Fruit fly (Drosophila melanogaster) ovary, adult (tissue): ENCODE data around the gene CG33489.

Experiments
- CG17801 ChIP-seq: fragments of 200-800 bp; optimal IDR thresholded peaks from 2 replicates; lab custom pipeline; 2019; ENCODE audit warnings: missing biosample characterization, mild to moderate bottlenecking, missing genetic modification characterization, moderate library complexity; ENCODE audit not compliant: partially characterized antibody

The CG33489 gene

DNA sequence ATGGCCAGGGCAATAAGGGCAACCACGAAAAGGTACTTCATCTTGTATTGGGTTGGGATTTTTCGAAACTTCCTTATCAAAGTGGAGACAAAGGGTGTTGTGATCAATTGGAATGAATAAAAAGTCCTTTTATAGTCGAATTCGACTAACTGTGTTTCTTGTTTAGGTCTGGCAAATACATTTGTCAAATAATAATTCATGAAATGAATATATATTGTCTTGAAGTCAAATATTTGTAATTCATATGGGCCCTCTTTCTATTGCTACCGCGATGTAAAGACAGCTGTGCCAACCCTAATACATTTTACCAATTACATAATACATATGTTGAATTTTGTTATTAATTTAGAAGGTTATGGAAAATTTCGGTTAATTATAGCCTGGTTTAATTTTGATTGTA lies 551 bp upstream of the CG33489 start, which contains the start of gene CG33271:
CG33271 (minus strand) TSS at position 101 of the 400 bp plus-strand sequence.
- no peak for TF ChIP-seq CG17801 (GFP tag; lab: Kevin White, UChicago)

DNA sequence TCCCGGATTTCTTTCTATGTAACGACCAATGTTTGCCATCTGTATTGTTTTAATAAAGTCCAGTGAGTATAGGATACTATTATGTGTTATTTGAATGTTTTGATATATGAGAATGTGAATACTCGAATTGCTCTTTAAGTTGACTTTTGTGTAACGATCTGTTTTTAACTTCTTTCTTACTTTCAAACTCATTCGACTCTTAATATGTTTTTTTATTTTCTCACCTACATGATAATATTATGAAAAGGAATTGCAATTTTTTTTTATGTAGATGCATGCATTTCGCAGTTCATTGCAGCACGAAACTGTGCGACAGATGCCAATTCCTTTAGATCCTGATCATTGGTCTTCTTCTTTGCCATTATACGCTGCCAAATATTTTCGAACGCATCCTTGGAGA lies 2.3 kb downstream of the CG33489 start, which contains the start of gene CG33490:
CG33490 (minus strand) TSS at position 101 of the 400 bp plus-strand sequence.
- TF ChIP-seq CG17801 (GFP tag; lab: Kevin White, UChicago): no peak

DNA sequence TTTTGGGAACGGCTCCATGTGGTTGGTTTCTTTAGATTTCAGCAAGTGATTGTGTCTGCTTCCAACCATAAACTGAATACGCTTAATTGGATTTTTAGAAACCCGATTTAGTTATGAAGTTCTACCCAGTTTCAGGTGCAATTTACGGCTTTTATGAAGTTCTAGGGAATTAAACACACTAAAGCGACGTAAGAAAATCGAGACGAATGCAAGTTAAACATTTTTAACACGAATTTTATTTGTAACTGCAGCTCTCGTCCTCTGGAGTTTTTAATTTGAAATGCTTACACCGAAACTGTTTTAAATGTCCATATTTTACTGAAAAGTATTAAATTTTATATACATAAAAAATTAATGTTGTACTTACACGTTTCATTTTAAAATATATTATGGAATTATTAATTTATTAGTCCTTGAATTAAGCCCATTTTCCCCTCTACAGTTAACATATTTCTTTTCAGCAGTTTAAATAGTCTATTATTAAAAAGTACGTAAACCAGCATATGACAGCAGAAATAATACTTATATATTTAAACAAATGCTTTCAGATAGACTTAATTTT lies 12.8 kb downstream of the CG33489 start, which contains the start of the genes CG46412 and CG33267:
CG46412 (minus strand) TSS at position 101 of the 562 bp plus-strand sequence.
CG33267 (plus strand) TSS at position 512 of the 562 bp plus-strand sequence.
- TF ChIP-seq CG17801 (GFP tag; lab: Kevin White, UChicago): no peak

DNA sequence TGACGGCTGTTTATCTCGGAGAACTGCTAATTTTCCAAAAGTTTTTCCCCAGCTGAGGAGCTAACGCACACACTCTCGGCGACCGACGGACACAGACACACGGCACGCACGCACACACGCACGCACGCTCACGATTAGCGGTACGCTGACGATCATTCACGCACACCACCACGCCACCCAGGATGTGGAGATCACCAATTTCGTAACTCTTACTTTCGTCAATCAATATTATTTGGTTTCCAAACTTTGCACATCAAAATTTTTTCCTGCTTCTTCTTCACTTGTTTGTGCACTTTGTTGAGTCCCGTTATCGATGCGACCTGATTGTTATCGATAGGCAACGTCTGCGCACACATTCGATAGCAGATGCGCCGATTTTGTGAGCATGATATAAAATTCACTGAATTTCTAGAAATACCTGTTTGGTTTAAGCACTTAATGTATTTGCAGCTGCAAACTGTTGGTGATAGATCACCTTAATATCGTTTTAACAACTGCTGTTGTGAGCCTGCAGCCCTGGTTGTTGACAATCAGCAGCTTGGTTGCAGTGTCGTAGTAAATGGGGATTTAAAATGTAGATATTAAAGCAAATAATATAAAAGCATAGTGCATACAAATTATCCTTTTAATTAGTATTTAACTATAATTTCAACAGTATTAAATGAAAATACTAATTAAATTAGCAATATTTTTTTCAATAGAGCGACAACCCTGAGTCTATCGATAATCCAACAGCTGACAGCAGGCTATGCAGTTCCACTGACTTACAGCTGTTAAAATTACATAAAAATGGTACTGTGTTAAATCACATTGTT lies 14.7 kb downstream of the CG33489 start, which contains the start of the genes CG7394 and Mob2:
CG7394 (plus strand) TSS at position 51 of the 815 bp plus-strand sequence.
Mob2 (minus strand) TSS at position 288 of the 815 bp plus-strand sequence.
- TF ChIP-seq CG17801 (GFP tag; lab: Kevin White, UChicago): peak; percentile 86

DNA sequence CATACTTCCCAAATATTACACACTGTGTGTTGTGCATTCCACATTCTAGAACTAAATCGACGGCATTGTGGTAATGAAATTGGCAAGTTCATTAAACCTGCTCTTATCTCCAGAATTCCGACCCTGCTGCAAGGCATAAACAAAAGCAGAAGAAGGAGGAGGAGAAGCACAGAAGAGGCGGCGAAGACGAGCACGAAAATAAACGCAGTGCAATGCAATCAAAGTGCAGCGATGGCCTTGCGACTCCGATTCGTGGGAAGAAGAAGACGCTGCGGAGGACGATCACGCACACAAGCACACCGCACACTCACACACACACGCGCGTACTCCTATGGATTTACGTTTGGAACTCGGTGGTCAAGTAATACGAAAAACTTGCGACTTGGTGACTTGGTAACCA lies 16.0 kb downstream of the CG33489 start:
- no peak for TF ChIP-seq CG17801 (GFP tag; lab: Kevin White, UChicago)

DNA sequence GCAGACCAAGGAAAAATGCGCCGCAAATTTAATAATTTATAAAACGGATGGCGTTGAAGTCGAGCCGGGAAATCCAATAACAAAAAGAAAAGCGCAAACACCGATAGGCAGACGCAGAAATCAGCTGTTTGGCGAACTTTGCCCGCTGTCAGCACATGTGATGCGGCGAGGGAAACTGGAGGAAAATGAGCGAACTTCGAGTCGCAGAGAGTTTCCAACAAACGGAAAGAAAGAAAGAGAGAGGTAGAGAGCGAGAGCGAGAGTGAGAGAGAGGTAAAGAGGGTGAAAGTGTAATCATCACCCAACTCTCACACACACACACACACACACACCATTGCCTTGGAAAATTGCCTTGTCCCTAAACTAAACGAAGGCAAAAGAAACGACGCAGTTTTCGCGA lies 19.6 kb downstream of the CG33489 start:
- no peak for TF ChIP-seq CG17801 (GFP tag; lab: Kevin White, UChicago)

DNA sequence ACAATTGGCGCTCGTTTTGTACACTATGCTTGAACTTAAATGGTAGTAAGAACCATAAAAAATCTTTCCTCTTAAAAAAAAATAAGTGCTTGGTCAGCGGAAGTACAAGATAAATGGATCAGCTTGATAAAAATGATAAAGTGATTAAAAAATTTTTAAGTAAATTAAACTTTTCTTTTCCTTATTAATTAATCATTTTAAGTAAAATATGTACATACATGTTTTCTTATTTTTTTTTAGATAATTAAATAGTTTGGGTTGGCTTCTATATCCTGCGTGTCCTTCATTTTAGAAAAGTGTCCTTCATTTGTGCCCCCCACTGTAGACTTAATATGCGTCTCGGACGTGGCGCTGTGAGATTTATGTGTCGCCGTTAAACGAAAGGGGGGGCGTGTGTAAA lies 20.2 kb downstream of the CG33489 start:
- no peak for TF ChIP-seq CG17801 (GFP tag; lab: Kevin White, UChicago)

DNA sequence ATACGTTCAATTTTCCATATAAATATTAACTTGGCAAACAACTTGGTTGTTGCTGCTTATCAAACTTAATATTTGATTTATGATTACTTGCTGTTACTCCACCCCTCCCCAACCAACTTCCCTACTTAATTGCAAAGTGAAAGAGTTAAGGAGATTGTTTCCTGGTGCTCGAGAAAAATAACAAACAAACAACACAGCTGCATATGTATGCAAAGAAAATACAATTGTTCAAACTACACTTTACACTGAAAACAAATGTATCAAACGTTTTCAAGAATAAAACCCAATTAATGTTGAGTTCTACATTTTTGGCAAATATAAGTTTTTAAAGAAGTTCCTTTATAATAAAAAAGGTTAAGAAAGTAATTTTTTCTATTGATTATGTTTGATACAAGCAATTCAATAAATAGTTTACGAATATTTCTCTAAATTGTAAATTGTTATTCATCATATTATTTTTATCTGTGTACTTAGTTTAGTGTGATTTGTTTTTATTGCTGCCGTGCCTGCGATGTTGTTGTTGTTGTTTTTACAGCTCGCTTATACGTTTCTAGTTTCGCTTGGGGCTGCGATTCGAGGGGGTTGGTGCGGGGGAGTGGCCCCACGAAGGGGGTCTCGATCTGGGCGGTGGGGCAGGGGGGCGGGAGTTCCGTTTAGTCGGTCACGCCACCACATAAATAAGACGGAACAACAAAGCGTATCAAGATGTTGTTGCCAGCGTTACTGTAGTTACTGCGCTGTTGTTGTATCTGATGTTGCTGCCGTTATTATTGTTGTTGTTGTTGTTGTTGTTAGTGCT lies 21.0 kb downstream of the CG33489 start:
- TF ChIP-seq CG17801 (GFP tag; lab: Kevin White, UChicago): no peak

DNA sequence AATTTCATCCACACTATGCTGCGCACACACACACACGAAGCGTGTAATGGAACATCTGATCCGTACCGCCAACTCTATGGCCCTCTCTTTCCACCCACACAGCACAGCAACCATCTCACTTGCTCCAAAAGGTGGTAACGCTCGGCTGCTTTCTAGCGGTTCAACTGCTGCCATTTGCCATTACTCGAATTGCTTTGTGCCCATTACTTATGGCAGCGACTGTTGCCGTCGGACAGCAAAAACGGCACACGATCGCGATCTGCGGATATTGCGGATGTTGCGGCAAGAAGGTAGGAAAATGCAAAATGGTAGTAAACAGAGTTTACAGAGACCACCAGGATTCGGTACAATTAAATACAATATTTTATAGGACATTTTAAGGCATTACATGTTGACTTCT lies 22.0 kb downstream of the CG33489 start:
- no peak for TF ChIP-seq CG17801 (GFP tag; lab: Kevin White, UChicago)

DNA sequence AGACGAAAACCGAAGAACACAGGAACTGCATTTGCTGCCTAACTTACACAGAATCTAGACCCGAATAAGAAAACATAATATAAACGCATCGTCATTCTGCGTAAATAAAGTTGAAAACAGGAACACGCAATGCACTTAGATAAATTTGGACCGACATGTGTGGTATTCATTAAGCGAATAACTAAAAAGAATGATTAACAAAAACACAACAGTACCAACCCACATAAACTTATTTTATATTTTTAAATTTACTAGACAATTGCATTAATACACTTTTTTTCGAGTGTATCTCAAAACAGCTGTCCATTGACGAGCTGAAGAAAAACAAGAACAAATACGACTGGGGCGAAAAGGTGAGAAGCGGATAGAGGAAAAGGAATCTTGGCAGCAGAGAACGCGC lies 22.5 kb downstream of the CG33489 start:
- peak; percentile 68 for TF ChIP-seq CG17801 (GFP tag; lab: Kevin White, UChicago)

DNA sequence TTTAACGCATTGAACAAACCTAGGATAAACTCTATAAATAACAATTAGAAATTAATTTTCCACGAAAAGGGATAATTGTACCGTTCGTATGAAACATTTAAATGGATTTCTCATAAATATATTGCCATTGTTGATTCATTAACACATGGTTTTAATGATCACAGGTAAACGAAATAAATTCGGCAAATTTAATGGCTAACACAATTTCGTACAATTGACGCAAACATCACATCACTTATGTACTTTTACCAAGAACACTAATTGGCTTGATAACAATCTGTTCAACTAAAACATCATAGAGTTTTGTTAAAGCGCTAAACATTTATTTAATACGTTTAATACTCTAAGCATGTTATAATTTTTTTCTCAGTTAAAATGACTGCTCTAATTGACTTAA lies 23.2 kb downstream of the CG33489 start:
- TF ChIP-seq CG17801 (GFP tag; lab: Kevin White, UChicago): no peak

DNA sequence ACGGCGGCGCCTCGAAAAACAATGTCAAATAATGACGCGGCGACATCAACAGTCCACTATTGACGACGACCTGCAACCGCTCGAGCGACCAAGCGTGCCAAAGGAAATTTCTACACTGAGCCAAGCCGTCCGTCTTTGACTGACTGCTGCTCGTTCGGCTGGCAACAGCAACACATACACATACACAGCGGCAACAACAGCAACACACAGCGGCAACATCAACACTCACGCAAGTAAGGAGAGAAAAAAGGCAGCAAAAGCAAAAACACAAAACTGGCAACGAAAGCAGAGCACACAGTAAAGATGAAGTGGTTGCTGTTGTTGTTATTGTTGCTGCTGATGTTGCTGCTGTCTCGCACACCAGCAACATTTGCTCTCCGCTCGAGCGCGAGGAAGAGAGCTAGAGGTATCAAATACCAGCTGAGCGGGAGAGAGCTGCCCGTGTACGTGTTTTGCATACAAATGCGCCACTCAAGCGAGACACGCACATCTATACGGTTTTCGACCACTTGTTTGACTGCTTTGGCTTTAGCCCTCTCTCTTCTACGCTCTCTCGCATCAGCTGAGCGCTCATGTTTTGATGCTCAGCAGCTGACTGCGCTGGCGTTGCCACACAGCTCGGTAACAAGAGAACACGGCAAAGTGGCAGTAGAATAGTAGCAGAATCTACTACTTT lies 23.7 kb downstream of the CG33489 start:
- peak; percentile 72 for TF ChIP-seq CG17801 (GFP tag; lab: Kevin White, UChicago)

DNA sequence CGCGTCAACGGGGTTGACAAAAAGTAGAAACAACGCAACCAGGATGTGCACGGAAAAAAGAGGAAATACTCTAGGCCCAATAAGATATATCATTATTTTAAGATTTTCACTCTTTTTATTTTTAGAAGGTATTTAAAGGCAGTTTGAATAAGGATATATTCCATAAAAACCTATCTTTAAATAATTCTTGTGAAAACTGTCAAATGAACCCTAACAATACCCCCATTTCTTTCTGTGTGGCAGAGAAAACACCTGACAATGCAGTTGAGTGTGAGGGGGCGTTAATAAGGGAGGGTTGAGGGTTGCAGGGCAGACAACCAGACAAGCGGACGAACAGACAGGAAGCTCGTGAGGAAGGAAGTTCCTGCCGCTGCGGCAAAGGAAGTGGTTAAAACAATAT lies 24.9 kb downstream of the CG33489 start:
- no peak for TF ChIP-seq CG17801 (GFP tag; lab: Kevin White, UChicago)

DNA sequence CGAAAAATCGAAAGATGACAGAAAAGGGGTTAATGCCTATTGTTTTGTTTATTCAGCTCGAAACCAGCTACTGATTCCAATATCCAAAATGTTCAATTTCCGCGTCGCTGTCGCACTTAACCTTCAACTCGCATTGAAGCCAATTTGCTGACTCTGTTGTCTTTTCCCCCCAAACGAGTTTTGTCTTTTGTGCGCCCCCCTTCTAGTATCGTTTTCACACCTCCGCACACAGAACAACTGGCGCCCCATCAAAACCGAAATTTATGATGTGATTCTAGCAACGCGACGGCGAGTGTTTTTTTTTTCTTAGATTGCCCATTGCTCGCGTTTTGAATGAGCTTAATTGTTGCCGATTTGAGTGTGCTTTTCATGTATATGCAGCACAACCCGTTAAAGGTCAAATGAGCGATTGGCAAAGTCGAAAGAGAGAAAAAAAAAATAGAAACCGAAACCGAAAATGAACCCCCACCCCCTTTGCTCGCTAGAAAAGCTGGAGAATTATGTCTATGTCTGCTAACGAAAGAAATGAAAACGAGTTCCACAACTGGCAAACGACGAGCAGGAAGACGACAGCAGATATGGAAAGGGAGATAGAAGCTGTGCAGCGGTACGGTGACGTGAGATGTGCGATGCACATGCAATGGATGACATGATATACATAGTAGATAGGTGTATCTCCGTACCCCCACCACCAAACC lies 26.3 kb downstream of the CG33489 start:
- TF ChIP-seq CG17801 (GFP tag; lab: Kevin White, UChicago): no peak
